Worm (Caenorhabditis elegans): ENCODE data around the gene irg-8.

DNA sequence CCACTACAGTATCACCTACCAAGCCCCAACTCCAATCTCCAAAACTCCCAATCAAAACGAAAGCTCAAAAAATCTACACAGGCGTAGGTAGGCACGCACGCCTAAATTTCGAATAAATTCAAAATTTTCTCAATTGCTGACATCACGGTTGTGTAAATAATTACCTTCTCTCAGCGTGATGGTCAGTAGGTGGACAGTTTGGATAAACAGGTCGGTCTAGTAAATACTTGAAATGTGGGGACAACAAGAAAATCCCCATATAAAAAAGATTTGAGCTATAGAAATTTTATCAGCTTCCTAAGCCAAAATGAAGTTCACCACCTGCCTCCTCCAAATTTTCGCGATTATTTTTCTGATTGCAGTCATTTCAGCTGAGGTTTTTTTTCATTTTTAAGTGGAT is 20.6 kb upstream of the irg-8 start, which contains the start of gene B0554.1:
- TF ChIP-seq pag-3 (tag; optimal IDR thresholded peaks at IDR 0.05; ENCODE audit: borderline replicate concordance, insufficient read depth) (no peak), lin-39 (tag; optimal IDR thresholded peaks at IDR 0.05) (no peak), nhr-12 (tag; optimal IDR thresholded peaks at IDR 0.05) (no peak), snu-23 (GFP tag; optimal IDR thresholded peaks at IDR 0.05) (no peak), egl-27 (tag; optimal IDR thresholded peaks at IDR 0.05) (no peak), mdl-1 (tag; optimal IDR thresholded peaks at IDR 0.05) (no peak), fkh-10 (GFP tag; optimal IDR thresholded peaks at IDR 0.05) (no peak)

Data from whole organism, L1 larva.